Fruit fly (Drosophila melanogaster): Measurements from ENCODE around the gene CG46435.

- TF ChIP-seq CG11762 (GFP tag; optimal IDR thresholded peaks at IDR 0.05; ENCODE audit: insufficient read depth) (no peak), fkh (GFP tag; optimal IDR thresholded peaks at IDR 0.05) (peak; percentile 78), CG9139 (GFP tag; optimal IDR thresholded peaks at IDR 0.05) (no peak)
These were observed 40.2 kb upstream of the CG46435 start for dm6 chr3L:19504719-19505118.

Measured in whole organism, prepupa.